Fruit fly (Drosophila melanogaster) whole organism, embryonic: ENCODE results near the gene frj.
A peak's percentile ranks its signal among the peaks of the same experiment; 100 is the strongest.

ENCODE experiments used
- Antp ChIP-seq: fragments of 200-800 bp; sonication (Bioruptor generic); optimal IDR thresholded peaks from 3 replicates; lab custom pipeline; 2016; ENCODE audit warnings: missing biosample characterization, missing genetic modification characterization
- BEAF-32 ChIP-seq: fragments of 200-800 bp; sonication (Bioruptor generic); optimal IDR thresholded peaks from 3 replicates; lab custom pipeline; 2017; ENCODE audit warnings: missing biosample characterization, missing genetic modification characterization, mild to moderate bottlenecking, moderate library complexity, missing genetic modification reagents
- CG10274 ChIP-seq: fragments of 200-800 bp; sonication (Bioruptor generic); optimal IDR thresholded peaks from 3 replicates; lab custom pipeline; 2017; ENCODE audit warnings: missing biosample characterization, mild to moderate bottlenecking, missing genetic modification characterization
- CG11247 ChIP-seq: fragments of 200-800 bp; sonication (Bioruptor generic); IDR thresholded peaks from 2 replicates; pipeline ENCODE4 v1.3.6; 2022; ENCODE audit warnings: missing biosample characterization, missing genetic modification characterization
- CG1233 ChIP-seq: fragments of 200-800 bp; sonication (Bioruptor generic); optimal IDR thresholded peaks from 4 replicates; lab custom pipeline; 2018; ENCODE audit warnings: missing biosample characterization, mild to moderate bottlenecking, missing genetic modification characterization
- CG12391 ChIP-seq: fragments of 200-800 bp; sonication (Bioruptor generic); optimal IDR thresholded peaks from 3 replicates; lab custom pipeline; 2018; ENCODE audit warnings: missing biosample characterization, mild to moderate bottlenecking, missing genetic modification characterization, moderate library complexity
- CG12769 ChIP-seq: fragments of 200-800 bp; sonication (Bioruptor generic); optimal IDR thresholded peaks from 2 replicates; lab custom pipeline; 2019; ENCODE audit warnings: missing biosample characterization, mild to moderate bottlenecking, missing genetic modification characterization, moderate library complexity
- CG13123 ChIP-seq: fragments of 200-800 bp; sonication (Bioruptor generic); optimal IDR thresholded peaks from 2 replicates; lab custom pipeline; 2016; ENCODE audit warnings: missing biosample characterization, missing genetic modification characterization
- CG14050 ChIP-seq: fragments of 200-800 bp; sonication (Bioruptor generic); IDR thresholded peaks from 3 replicates; pipeline ENCODE4 v1.3.6; 2022; ENCODE audit warnings: missing biosample characterization, missing genetic modification characterization
- CG14667 ChIP-seq: fragments of 200-800 bp; sonication (Bioruptor generic); IDR thresholded peaks from 2 replicates; pipeline ENCODE4 v1.3.6; 2022; ENCODE audit warnings: missing biosample characterization, missing genetic modification characterization
- CG17186 ChIP-seq: fragments of 200-800 bp; sonication (Bioruptor generic); optimal IDR thresholded peaks from 3 replicates; lab custom pipeline; 2017; ENCODE audit warnings: missing biosample characterization, missing genetic modification reagents, missing genetic modification characterization
- CG17359 ChIP-seq: fragments of 200-800 bp; sonication (Bioruptor generic); optimal IDR thresholded peaks from 3 replicates; lab custom pipeline; 2018; ENCODE audit warnings: missing biosample characterization, mild to moderate bottlenecking, missing genetic modification characterization, moderate library complexity
- CG17361 ChIP-seq: fragments of 200-800 bp; sonication (Bioruptor generic); IDR thresholded peaks from 3 replicates; pipeline ENCODE4 v1.3.6; 2022; ENCODE audit warnings: missing biosample characterization, missing genetic modification characterization
- CG2199 ChIP-seq: fragments of 200-800 bp; sonication (Bioruptor generic); IDR thresholded peaks from 3 replicates; pipeline ENCODE4 v1.3.6; 2022; ENCODE audit warnings: missing biosample characterization, missing genetic modification characterization
- CG30403 ChIP-seq: fragments of 200-800 bp; sonication (Bioruptor generic); optimal IDR thresholded peaks from 3 replicates; lab custom pipeline; 2016; ENCODE audit warnings: missing biosample characterization, missing genetic modification characterization
- CG5180 ChIP-seq: fragments of 200-800 bp; sonication (Bioruptor generic); optimal IDR thresholded peaks from 3 replicates; lab custom pipeline; 2017; ENCODE audit warnings: missing biosample characterization, missing genetic modification characterization, mild to moderate bottlenecking, moderate library complexity, missing genetic modification reagents
- CG5953 ChIP-seq: fragments of 200-800 bp; sonication (Bioruptor generic); IDR thresholded peaks from 2 replicates; pipeline ENCODE4 v1.3.6; 2022; ENCODE audit warnings: missing biosample characterization, missing genetic modification characterization
- CG6854 ChIP-seq: fragments of 200-800 bp; sonication (Bioruptor generic); optimal IDR thresholded peaks from 3 replicates; lab custom pipeline; 2017; ENCODE audit warnings: missing biosample characterization, mild to moderate bottlenecking, missing genetic modification characterization
- CTCF ChIP-seq: fragments of 200-800 bp; sonication (Bioruptor generic); optimal IDR thresholded peaks from 2 replicates; lab custom pipeline; 2017; ENCODE audit warnings: missing biosample characterization, mild to moderate bottlenecking, missing genetic modification characterization, moderate library complexity
- D19B ChIP-seq: fragments of 200-800 bp; sonication (Bioruptor generic); optimal IDR thresholded peaks from 2 replicates; lab custom pipeline; 2017; ENCODE audit warnings: missing biosample characterization, mild to moderate bottlenecking, missing genetic modification characterization
- Elba2 ChIP-seq: fragments of 200-800 bp; sonication (Bioruptor generic); optimal IDR thresholded peaks from 3 replicates; lab custom pipeline; 2016; ENCODE audit warnings: missing biosample characterization, missing genetic modification characterization
- Fer1 ChIP-seq: fragments of 200-800 bp; sonication (Bioruptor generic); optimal IDR thresholded peaks from 2 replicates; lab custom pipeline; 2017; ENCODE audit warnings: missing biosample characterization, mild to moderate bottlenecking, missing genetic modification characterization
- GATAe ChIP-seq: fragments of 200-800 bp; sonication (Bioruptor generic); conservative IDR thresholded peaks from 2 replicates; pipeline ENCODE4 v1.3.6; 2022; ENCODE audit warnings: missing biosample characterization, missing genetic modification characterization
- Gug ChIP-seq: fragments of 200-800 bp; sonication (Bioruptor generic); IDR thresholded peaks from 4 replicates; pipeline ENCODE4 v1.3.6; 2022; ENCODE audit warnings: missing biosample characterization, missing genetic modification characterization
- HLH54F ChIP-seq: fragments of 200-800 bp; sonication (Bioruptor generic); optimal IDR thresholded peaks from 3 replicates; lab custom pipeline; 2016; ENCODE audit warnings: missing biosample characterization, missing genetic modification characterization
- HmgZ ChIP-seq: fragments of 200-800 bp; sonication (Bioruptor generic); optimal IDR thresholded peaks from 2 replicates; lab custom pipeline; 2018; ENCODE audit warnings: missing biosample characterization, mild to moderate bottlenecking, missing genetic modification characterization
- Jarid2 ChIP-seq: fragments of 200-800 bp; sonication (Bioruptor generic); optimal IDR thresholded peaks from 3 replicates; lab custom pipeline; 2017; ENCODE audit warnings: mild to moderate bottlenecking, missing biosample characterization, missing genetic modification reagents, missing genetic modification characterization
- MESR4 ChIP-seq: fragments of 200-800 bp; sonication (Bioruptor generic); optimal IDR thresholded peaks from 2 replicates; lab custom pipeline; 2018; ENCODE audit warnings: missing biosample characterization, mild to moderate bottlenecking, missing genetic modification characterization, moderate library complexity
- Meics ChIP-seq: fragments of 200-800 bp; sonication (Bioruptor generic); optimal IDR thresholded peaks from 2 replicates; lab custom pipeline; 2017; ENCODE audit warnings: missing biosample characterization, mild to moderate bottlenecking, missing genetic modification characterization
- Mes4 ChIP-seq: fragments of 200-800 bp; sonication (Bioruptor generic); optimal IDR thresholded peaks from 2 replicates; lab custom pipeline; 2016; ENCODE audit warnings: missing biosample characterization, missing genetic modification characterization
- Ravus ChIP-seq: fragments of 200-800 bp; sonication (Bioruptor generic); IDR thresholded peaks from 2 replicates; pipeline ENCODE4 v1.3.6; 2022; ENCODE audit warnings: missing biosample characterization, missing genetic modification characterization
- YL-1 ChIP-seq: fragments of 200-800 bp; sonication (Bioruptor generic); optimal IDR thresholded peaks from 3 replicates; lab custom pipeline; 2017; ENCODE audit warnings: missing biosample characterization, mild to moderate bottlenecking, missing genetic modification characterization
- cas ChIP-seq: fragments of 200-800 bp; sonication (Bioruptor generic); IDR thresholded peaks from 2 replicates; pipeline ENCODE4 v1.3.6; 2022; ENCODE audit warnings: missing biosample characterization, missing genetic modification characterization
- chm ChIP-seq: fragments of 200-800 bp; sonication (Bioruptor generic); IDR thresholded peaks from 2 replicates; pipeline ENCODE4 v1.3.6; 2022; ENCODE audit warnings: missing biosample characterization, missing genetic modification characterization
- gce ChIP-seq: fragments of 200-800 bp; sonication (Bioruptor generic); IDR thresholded peaks from 3 replicates; pipeline ENCODE4 v1.3.6; 2022; ENCODE audit warnings: missing biosample characterization, missing genetic modification characterization
- gem ChIP-seq: fragments of 200-800 bp; sonication (Bioruptor generic); optimal IDR thresholded peaks from 2 replicates; lab custom pipeline; 2019; ENCODE audit warnings: missing biosample characterization, mild to moderate bottlenecking, missing genetic modification characterization, moderate library complexity
- lab ChIP-seq: fragments of 200-800 bp; sonication (Bioruptor generic); optimal IDR thresholded peaks from 3 replicates; lab custom pipeline; 2017; ENCODE audit warnings: missing biosample characterization, missing genetic modification characterization, mild to moderate bottlenecking, moderate library complexity, missing genetic modification reagents
- org-1 ChIP-seq: fragments of 200-800 bp; sonication (Bioruptor generic); optimal IDR thresholded peaks from 2 replicates; lab custom pipeline; 2017; ENCODE audit warnings: missing biosample characterization, missing genetic modification characterization
- prd ChIP-seq, 3 experiments: fragments of >200 bp in 2 of 3; fragments of 200-800 bp in 1 of 3; sonication (Bioruptor generic) in 1 of 3; optimal IDR thresholded peaks in 2 of 3; IDR thresholded peaks in 1 of 3; 2 replicates in 2 of 3; 3 replicates in 1 of 3; pipeline versions ENCODE4 v1.3.6 to Lab custom; 2017 to 2022; ENCODE audit warnings: missing biosample characterization in 1 of 3, missing genetic modification characterization in 1 of 3
- ranshi ChIP-seq: fragments of 200-800 bp; sonication (Bioruptor generic); IDR thresholded peaks from 2 replicates; pipeline ENCODE4 v1.3.6; 2022; ENCODE audit warnings: missing biosample characterization, missing genetic modification characterization
- repo ChIP-seq: fragments of 200-800 bp; sonication (Bioruptor generic); optimal IDR thresholded peaks from 2 replicates; lab custom pipeline; 2016; ENCODE audit warnings: missing biosample characterization, missing genetic modification characterization
- run ChIP-seq: fragments of 200-800 bp; sonication (Bioruptor generic); optimal IDR thresholded peaks from 3 replicates; lab custom pipeline; 2018; ENCODE audit warnings: missing biosample characterization, mild to moderate bottlenecking, missing genetic modification characterization
- salm ChIP-seq: fragments of 200-800 bp; sonication (Bioruptor generic); optimal IDR thresholded peaks from 2 replicates; lab custom pipeline; 2018; ENCODE audit warnings: missing biosample characterization, mild to moderate bottlenecking, missing genetic modification characterization
- schlank ChIP-seq: fragments of 200-800 bp; sonication (Bioruptor generic); optimal IDR thresholded peaks from 2 replicates; lab custom pipeline; 2018; ENCODE audit warnings: missing biosample characterization, mild to moderate bottlenecking, missing genetic modification characterization
- sens-2 ChIP-seq: fragments of 200-800 bp; sonication (Bioruptor generic); IDR thresholded peaks from 2 replicates; pipeline ENCODE4 v1.3.6; 2022; ENCODE audit warnings: missing biosample characterization, missing genetic modification characterization
- so ChIP-seq: fragments of 200-800 bp; sonication (Bioruptor generic); IDR thresholded peaks from 3 replicates; pipeline ENCODE4 v1.3.6; 2022; ENCODE audit warnings: missing biosample characterization, missing genetic modification characterization
- tio ChIP-seq: fragments of 200-800 bp; sonication (Bioruptor generic); optimal IDR thresholded peaks from 2 replicates; lab custom pipeline; 2017; ENCODE audit warnings: missing biosample characterization, missing genetic modification characterization, inconsistent platforms
- vfl ChIP-seq: fragments of 200-800 bp; sonication (Bioruptor generic); optimal IDR thresholded peaks from 2 replicates; lab custom pipeline; 2016; ENCODE audit warnings: missing biosample characterization, missing genetic modification characterization
- z ChIP-seq: fragments of 200-800 bp; sonication (Bioruptor generic); IDR thresholded peaks from 3 replicates; pipeline ENCODE4 v1.3.6; 2022; ENCODE audit warnings: missing biosample characterization, missing genetic modification characterization
- zfh2 ChIP-seq: fragments of 200-800 bp; sonication (Bioruptor generic); optimal IDR thresholded peaks from 2 replicates; lab custom pipeline; 2016; ENCODE audit warnings: missing biosample characterization, missing genetic modification characterization

Gene frj

DNA sequence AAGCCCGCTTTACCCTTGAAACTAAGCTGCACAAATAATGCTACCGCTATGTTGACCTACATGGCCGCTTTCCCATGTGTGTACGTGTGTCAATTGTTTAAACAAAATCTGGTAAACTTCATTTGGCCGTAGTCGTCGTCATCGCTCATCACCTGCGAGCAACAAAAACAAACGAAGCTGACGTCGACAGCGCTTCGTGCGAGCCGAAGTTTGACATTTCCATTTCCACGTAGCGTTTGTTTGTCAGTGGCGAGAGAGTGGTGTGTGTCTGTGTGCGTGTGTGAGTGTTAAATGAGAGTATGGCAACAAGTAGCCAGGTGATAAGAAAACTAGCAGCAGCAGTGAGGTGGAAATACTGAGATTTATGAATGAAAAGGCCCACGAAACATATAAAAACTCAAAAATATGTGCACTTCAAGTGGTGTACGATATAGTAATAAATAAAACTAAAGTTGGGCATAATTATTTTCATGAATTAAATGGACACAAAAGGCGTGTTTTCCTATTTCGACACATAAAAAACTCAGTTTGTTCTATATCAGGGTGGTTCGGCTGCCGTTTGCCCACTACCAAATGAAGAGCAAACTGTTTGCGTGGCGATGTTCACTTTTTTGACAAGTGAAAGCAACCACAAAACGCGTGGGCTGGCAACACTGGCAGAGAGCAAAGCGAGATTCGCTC, 23.5 kb downstream of the frj start (continued):
- no peak for TF ChIP-seq Ravus (GFP tag; lab: Robert Waterston, UW)
- TF ChIP-seq tio (GFP tag; lab: Kevin White, UChicago), result no peak
- TF ChIP-seq so (GFP tag; lab: Robert Waterston, UW), result 0 out of 3 replicates have a peak, but pooled peaks have one; percentile 20
- peak; percentile 39 for TF ChIP-seq CG17359 (tag; lab: Kevin White, UChicago)
- no peak for TF ChIP-seq D19B (GFP tag; lab: Kevin White, UChicago)
- no peak for TF ChIP-seq Mes4 (GFP tag; lab: Kevin White, UChicago)
- TF ChIP-seq Fer1 (GFP tag; lab: Kevin White, UChicago), result peak; percentile 85
- TF ChIP-seq CG5953 (GFP tag; lab: Robert Waterston, UW), result no peak
- TF ChIP-seq cas (GFP tag; lab: Robert Waterston, UW), result no peak
- TF ChIP-seq CG14667 (GFP tag; lab: Robert Waterston, UW), result no peak
- TF ChIP-seq CG11247, result no peak
- TF ChIP-seq CG14050 (GFP tag; lab: Robert Waterston, UW), result no peak
- no peak for TF ChIP-seq HLH54F (GFP tag; lab: Kevin White, UChicago)
- peak; percentile 44 for TF ChIP-seq CG5180 (GFP tag; lab: Kevin White, UChicago)
- peak; percentile 24 for TF ChIP-seq schlank (tag; lab: Kevin White, UChicago)
- peak; percentile 70 for TF ChIP-seq CG12769
- no peak for TF ChIP-seq sens-2 (GFP tag; lab: Robert Waterston, UW)
- TF ChIP-seq ranshi (GFP tag; lab: Robert Waterston, UW), result peak; percentile 10; the same call in 1 of the 2 replicates
- TF ChIP-seq CG30403, result peak; percentile 18
- TF ChIP-seq Elba2 (GFP tag; lab: Kevin White, UChicago), result no peak
- TF ChIP-seq vfl (GFP tag; lab: Kevin White, UChicago), result no peak
- no peak for TF ChIP-seq z (GFP tag; lab: Robert Waterston, UW)
- TF ChIP-seq Meics (GFP tag; lab: Kevin White, UChicago), result peak; percentile 55
- TF ChIP-seq Jarid2, result no peak
- TF ChIP-seq zfh2 (GFP tag; lab: Kevin White, UChicago), result no peak
- no peak for TF ChIP-seq run (tag; lab: Kevin White, UChicago)
- no peak for TF ChIP-seq CTCF (GFP tag; lab: Kevin White, UChicago)
- TF ChIP-seq repo (GFP tag; lab: Kevin White, UChicago), result no peak
- TF ChIP-seq BEAF-32, result no peak
- TF ChIP-seq YL-1, result peak; percentile 78
- TF ChIP-seq MESR4 (GFP tag; lab: Kevin White, UChicago), result no peak
- TF ChIP-seq CG2199, result no peak
- TF ChIP-seq chm, result peak; percentile 61; the same call in 1 of the 2 replicates
- TF ChIP-seq gce, result peak; percentile 55; the same call in 1 of the 3 replicates
- no peak for TF ChIP-seq CG12391
- no peak for TF ChIP-seq CG17186 (GFP tag; lab: Kevin White, UChicago)
- peak; percentile 9; the same call in 1 of the 3 replicates for TF ChIP-seq CG17361 (GFP tag; lab: Robert Waterston, UW)
- no peak for TF ChIP-seq CG10274 (GFP tag; lab: Kevin White, UChicago)
- TF ChIP-seq prd (optimal IDR thresholded peaks at IDR 0.05; lab: Kevin White, UChicago), result no peak
- TF ChIP-seq prd (GFP tag; IDR thresholded peaks at IDR 0.05; lab: Robert Waterston, UW), result no peak
- TF ChIP-seq HmgZ (tag; lab: Kevin White, UChicago), result peak; percentile 77
- TF ChIP-seq CG6854 (GFP tag; lab: Kevin White, UChicago), result no peak
- TF ChIP-seq CG1233 (GFP tag; lab: Kevin White, UChicago), result peak; percentile 63
- TF ChIP-seq gem (tag; lab: Kevin White, UChicago), result peak; percentile 35
- no peak for TF ChIP-seq Gug (GFP tag; lab: Robert Waterston, UW)
- no peak for TF ChIP-seq CG13123 (GFP tag; lab: Kevin White, UChicago)
- no peak for TF ChIP-seq salm
- no peak for TF ChIP-seq Antp (GFP tag; lab: Kevin White, UChicago)
- peak; percentile 80 for TF ChIP-seq lab (GFP tag; lab: Kevin White, UChicago)
- peak; percentile 28 for TF ChIP-seq org-1
- TF ChIP-seq GATAe (GFP tag; lab: Robert Waterston, UW), result no peak
